Worm (Caenorhabditis elegans) whole organism, L3 larva: Measurements from ENCODE around the gene rgs-9.

Source experiments
- R02D3.7 ChIP-seq: fragments of 150-350 bp; optimal IDR thresholded peaks from 2 replicates; lab custom pipeline; 2014; ENCODE audit warnings: missing biosample characterization, missing genetic modification characterization
- ZK546.5 ChIP-seq: sonication (generic microtip); optimal IDR thresholded peaks from 2 replicates; lab custom pipeline; 2017; ENCODE audit warnings: missing biosample characterization, missing genetic modification characterization
- ama-1 ChIP-seq: fragments of 150-350 bp; optimal IDR thresholded peaks from 2 replicates; lab custom pipeline; 2018
- egl-27 ChIP-seq: sonication (generic microtip); optimal IDR thresholded peaks from 4 replicates; lab custom pipeline; 2017; ENCODE audit warnings: missing biosample characterization, missing genetic modification reagents, missing genetic modification characterization
- elt-1 ChIP-seq: fragments of 150-350 bp; optimal IDR thresholded peaks from 2 replicates; lab custom pipeline; 2014; ENCODE audit warnings: missing biosample characterization, missing genetic modification characterization
- fkh-10 ChIP-seq: sonication (generic microtip); optimal IDR thresholded peaks from 2 replicates; lab custom pipeline; 2017; ENCODE audit warnings: missing biosample characterization, missing genetic modification reagents, missing genetic modification characterization
- fos-1 ChIP-seq: fragments of 150-350 bp; optimal IDR thresholded peaks from 2 replicates; lab custom pipeline; 2014; ENCODE audit warnings: missing biosample characterization, missing genetic modification characterization
- lin-39 ChIP-seq: fragments of 150-350 bp; optimal IDR thresholded peaks from 2 replicates; lab custom pipeline; 2018; ENCODE audit warnings: missing biosample characterization, missing genetic modification reagents, missing genetic modification characterization
- nhr-237 ChIP-seq: fragments of 150-350 bp; optimal IDR thresholded peaks from 2 replicates; lab custom pipeline; 2014; ENCODE audit warnings: missing biosample characterization, missing genetic modification characterization
- nhr-28 ChIP-seq: fragments of 150-350 bp; optimal IDR thresholded peaks from 2 replicates; lab custom pipeline; 2014; ENCODE audit warnings: missing biosample characterization, missing genetic modification characterization
- nhr-76 ChIP-seq: fragments of 150-350 bp; sonication (generic microtip); optimal IDR thresholded peaks from 5 replicates; lab custom pipeline; 2014; ENCODE audit warnings: missing biosample characterization, missing genetic modification characterization
- nhr-77 ChIP-seq: fragments of 150-350 bp; optimal IDR thresholded peaks from 2 replicates; lab custom pipeline; 2014; ENCODE audit warnings: missing biosample characterization, missing genetic modification characterization
- snpc-4 ChIP-seq: fragments of 150-350 bp; optimal IDR thresholded peaks from 2 replicates; lab custom pipeline; 2014; ENCODE audit warnings: missing biosample characterization, missing genetic modification characterization
- zag-1 ChIP-seq: fragments of 150-350 bp; optimal IDR thresholded peaks from 2 replicates; lab custom pipeline; 2014; ENCODE audit warnings: missing biosample characterization, missing genetic modification characterization

DNA sequence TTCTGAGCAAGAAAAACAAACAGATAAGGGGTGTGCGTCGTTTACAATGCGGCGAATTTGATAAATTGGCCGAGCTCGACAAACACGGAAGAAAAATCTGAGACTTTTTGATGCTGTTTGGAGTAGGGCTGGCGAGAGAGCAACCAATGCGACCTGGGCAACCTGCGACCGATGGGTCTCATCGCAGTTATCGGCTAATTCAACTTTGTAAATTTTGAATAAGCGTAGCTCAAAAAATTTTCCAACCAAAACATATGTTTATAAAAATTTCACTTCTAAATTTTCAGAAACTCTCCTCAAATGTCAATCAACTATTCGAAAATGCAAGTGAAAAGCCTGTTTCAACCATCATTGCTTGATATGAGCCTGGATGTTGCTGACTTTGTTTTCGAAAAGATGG, 23.2 kb upstream of the rgs-9 start, which contains the start of gene B0294.3:
- no peak for TF ChIP-seq egl-27 (tag; lab: Kevin White, UChicago)
- no peak for TF ChIP-seq zag-1 (tag; lab: Kevin White, UChicago)
- no peak for TF ChIP-seq ZK546.5 (tag; lab: Kevin White, UChicago)
- no peak for TF ChIP-seq snpc-4 (tag; lab: Kevin White, UChicago)
- TF ChIP-seq fos-1 (tag; lab: Kevin White, UChicago): no peak
- no peak for TF ChIP-seq nhr-237 (tag; lab: Kevin White, UChicago)
- no peak for TF ChIP-seq nhr-28 (tag; lab: Kevin White, UChicago)
- no peak for TF ChIP-seq elt-1 (tag; lab: Kevin White, UChicago)
- no peak for TF ChIP-seq lin-39 (tag; lab: Kevin White, UChicago)
- TF ChIP-seq nhr-76 (tag; lab: Kevin White, UChicago): no peak
- TF ChIP-seq fkh-10 (GFP tag; lab: Kevin White, UChicago): no peak
- no peak for TF ChIP-seq ama-1
- TF ChIP-seq R02D3.7 (tag; lab: Kevin White, UChicago): no peak
- TF ChIP-seq nhr-77 (tag; lab: Kevin White, UChicago): no peak
